Worm (Caenorhabditis elegans): ENCODE data around the gene immt-1.

ce11 chrX:2632869-2633268 is 54.1 kb downstream of the immt-1 start:
- TF ChIP-seq him-1 (tag; optimal IDR thresholded peaks at IDR 0.05) (no peak), W03F9.2 (tag; optimal IDR thresholded peaks at IDR 0.05) (no peak), dao-5 (tag; optimal IDR thresholded peaks at IDR 0.05) (no peak)
